Worm (Caenorhabditis elegans) whole organism, L2 larva: ENCODE data around the gene eri-12.

Experiments used
- C34F6.9 ChIP-seq: fragments of 150-350 bp; optimal IDR thresholded peaks from 2 replicates; lab custom pipeline; 2014; ENCODE audit warnings: missing biosample characterization, missing genetic modification characterization
- F13H6.1 ChIP-seq: sonication (generic microtip); optimal IDR thresholded peaks from 2 replicates; lab custom pipeline; 2016; ENCODE audit warnings: missing genetic modification characterization, missing compliant biosample characterization
- R02D3.7 ChIP-seq: fragments of 150-350 bp; optimal IDR thresholded peaks from 2 replicates; lab custom pipeline; 2014; ENCODE audit warnings: missing biosample characterization, missing genetic modification characterization
- alr-1 ChIP-seq: fragments of 150-350 bp; optimal IDR thresholded peaks from 2 replicates; lab custom pipeline; 2014; ENCODE audit warnings: missing biosample characterization, missing genetic modification characterization
- aly-2 ChIP-seq: fragments of 150-350 bp; optimal IDR thresholded peaks from 2 replicates; lab custom pipeline; 2014; ENCODE audit warnings: missing biosample characterization, missing genetic modification characterization
- ama-1 ChIP-seq: fragments of 150-350 bp; optimal IDR thresholded peaks from 2 replicates; lab custom pipeline; 2018; ENCODE audit warnings: inconsistent platforms
- ceh-16 ChIP-seq: fragments of 150-350 bp; optimal IDR thresholded peaks from 2 replicates; lab custom pipeline; 2014; ENCODE audit warnings: missing biosample characterization, missing genetic modification characterization
- ceh-82 ChIP-seq: fragments of 150-350 bp; optimal IDR thresholded peaks from 2 replicates; lab custom pipeline; 2014; ENCODE audit warnings: missing biosample characterization, missing genetic modification characterization
- crh-2 ChIP-seq: sonication (generic microtip); optimal IDR thresholded peaks from 2 replicates; lab custom pipeline; 2017; ENCODE audit warnings: missing biosample characterization, missing genetic modification characterization
- dmd-4 ChIP-seq: sonication (generic microtip); optimal IDR thresholded peaks from 2 replicates; lab custom pipeline; 2017; ENCODE audit warnings: missing biosample characterization, missing genetic modification characterization
- fos-1 ChIP-seq: fragments of 150-350 bp; optimal IDR thresholded peaks from 2 replicates; lab custom pipeline; 2014; ENCODE audit warnings: missing biosample characterization, missing genetic modification characterization
- gmeb-1 ChIP-seq: fragments of 150-350 bp; optimal IDR thresholded peaks from 2 replicates; lab custom pipeline; 2014; ENCODE audit warnings: missing biosample characterization, missing genetic modification characterization
- lin-13 ChIP-seq: fragments of 150-350 bp; optimal IDR thresholded peaks from 2 replicates; lab custom pipeline; 2014; ENCODE audit warnings: missing biosample characterization, missing genetic modification reagents, missing genetic modification characterization
- lsy-2 ChIP-seq, 2 experiments: fragments of 150-350 bp in 1 of 2; sonication (generic microtip) in 1 of 2; optimal IDR thresholded peaks; 2 replicates each; lab custom pipeline; 2014 to 2017; ENCODE audit warnings: missing biosample characterization in 2 of 2, missing genetic modification characterization in 2 of 2
- mbf-1 ChIP-seq: sonication (generic microtip); optimal IDR thresholded peaks from 2 replicates; lab custom pipeline; 2017; ENCODE audit warnings: missing biosample characterization, missing genetic modification characterization
- mdl-1 ChIP-seq, 2 experiments: fragments of 150-350 bp in 1 of 2; sonication (generic microtip) in 1 of 2; optimal IDR thresholded peaks; 2 replicates each; lab custom pipeline; 2017; ENCODE audit warnings: missing biosample characterization in 2 of 2, missing genetic modification characterization in 2 of 2
- nhr-10 ChIP-seq: sonication (generic microtip); optimal IDR thresholded peaks from 2 replicates; lab custom pipeline; 2017; ENCODE audit warnings: missing biosample characterization, missing genetic modification characterization
- nhr-11 ChIP-seq: fragments of 150-350 bp; optimal IDR thresholded peaks from 2 replicates; lab custom pipeline; 2014; ENCODE audit warnings: missing biosample characterization, missing genetic modification characterization
- nhr-12 ChIP-seq: fragments of 150-350 bp; optimal IDR thresholded peaks from 2 replicates; lab custom pipeline; 2014; ENCODE audit warnings: missing biosample characterization, missing genetic modification characterization
- nhr-129 ChIP-seq: fragments of 150-350 bp; optimal IDR thresholded peaks from 2 replicates; lab custom pipeline; 2014; ENCODE audit warnings: missing biosample characterization, missing genetic modification characterization
- nhr-25 ChIP-seq: fragments of 150-350 bp; sonication (generic microtip); optimal IDR thresholded peaks from 3 replicates; lab custom pipeline; 2014; ENCODE audit warnings: missing biosample characterization, missing genetic modification characterization
- sem-4 ChIP-seq: fragments of 150-350 bp; optimal IDR thresholded peaks from 2 replicates; lab custom pipeline; 2014; ENCODE audit warnings: missing biosample characterization, missing genetic modification reagents, missing genetic modification characterization
- sma-3 ChIP-seq: sonication (generic microtip); optimal IDR thresholded peaks from 2 replicates; lab custom pipeline; 2016; ENCODE audit warnings: missing genetic modification reagents, missing genetic modification characterization, missing compliant biosample characterization
- snpc-4 ChIP-seq: fragments of 150-350 bp; optimal IDR thresholded peaks from 2 replicates; lab custom pipeline; 2014; ENCODE audit warnings: missing biosample characterization, missing genetic modification characterization
- unc-39 ChIP-seq: fragments of 150-350 bp; optimal IDR thresholded peaks from 2 replicates; lab custom pipeline; 2014; ENCODE audit warnings: missing biosample characterization, missing genetic modification characterization
- unc-55 ChIP-seq: fragments of 150-350 bp; sonication (generic microtip); optimal IDR thresholded peaks from 3 replicates; lab custom pipeline; 2014; ENCODE audit warnings: missing biosample characterization, missing genetic modification reagents, missing genetic modification characterization
- unc-62 ChIP-seq: fragments of 150-350 bp; optimal IDR thresholded peaks from 2 replicates; lab custom pipeline; 2014; ENCODE audit warnings: missing biosample characterization, missing genetic modification reagents, missing genetic modification characterization
- ztf-11 ChIP-seq: sonication (generic microtip); optimal IDR thresholded peaks from 2 replicates; lab custom pipeline; 2017; ENCODE audit warnings: missing biosample characterization, missing genetic modification characterization

eri-12 gene

DNA sequence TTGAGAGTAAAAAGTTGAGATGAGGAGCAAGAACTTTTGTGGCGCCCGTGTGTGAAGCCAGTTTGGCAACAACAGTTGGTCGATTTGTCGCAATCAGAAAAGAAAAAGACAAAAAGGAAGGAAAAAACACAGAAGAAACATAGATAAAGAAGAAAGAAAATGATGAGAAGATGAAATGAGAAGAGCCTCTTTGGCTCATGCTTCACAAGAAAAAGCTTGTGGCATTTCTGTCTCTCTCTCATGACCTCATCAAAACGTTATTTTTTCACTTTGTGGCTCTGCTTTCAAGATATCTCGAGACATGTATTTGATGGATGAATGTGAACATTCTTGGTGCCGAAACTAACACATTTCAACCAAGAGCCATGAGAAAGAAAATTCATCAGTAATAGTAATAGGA is 43.6 kb upstream of the eri-12 start:
- TF ChIP-seq nhr-129 (tag; lab: Kevin White, UChicago) (peak; percentile 94), unc-39 (tag; lab: Kevin White, UChicago) (no peak), C34F6.9 (peak; percentile 35), lsy-2 (tag; optimal IDR thresholded peaks at IDR 0.05; lab: Kevin White, UChicago) (peak in 1 of 2 experiments; percentile 23), F13H6.1 (tag; lab: Kevin White, UChicago) (peak; percentile 63), ama-1 (lab: Kevin White, UChicago) (no peak), fos-1 (tag; lab: Kevin White, UChicago) (no peak)

ce11 chrIV:12114498-12114897 is 42.1 kb upstream of the eri-12 start:
- TF ChIP-seq mdl-1 (tag; optimal IDR thresholded peaks at IDR 0.05; lab: Kevin White, UChicago) (peak in 1 of 2 experiments; percentile 23), ztf-11 (tag; lab: Kevin White, UChicago) (no peak), nhr-129 (tag; lab: Kevin White, UChicago) (peak; percentile 82), sem-4 (tag; lab: Kevin White, UChicago) (peak; percentile 60), unc-55 (no peak), C34F6.9 (peak; percentile 39), aly-2 (tag; lab: Kevin White, UChicago) (no peak), lsy-2 (tag; optimal IDR thresholded peaks at IDR 0.05; lab: Kevin White, UChicago) (peak in 1 of 2 experiments; percentile 14), gmeb-1 (no peak)

DNA sequence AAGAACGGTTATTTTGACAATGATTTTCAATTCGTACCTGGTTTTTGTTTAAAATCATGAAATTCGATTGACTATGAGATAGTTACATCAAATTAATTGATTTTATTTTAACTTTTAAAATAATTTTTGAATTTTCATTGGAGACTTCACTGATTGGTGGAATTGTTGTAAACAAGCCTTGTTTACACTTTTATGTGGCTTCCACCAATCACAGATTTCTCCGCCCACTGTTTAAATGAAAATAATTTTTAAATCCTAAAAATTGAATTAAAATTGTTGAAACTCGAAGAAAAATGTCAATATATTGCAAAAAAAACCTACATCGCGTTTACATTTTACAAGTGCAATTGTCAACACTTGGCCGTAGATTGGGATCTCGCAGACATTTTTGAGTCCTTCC is 36.1 kb upstream of the eri-12 start:
- TF ChIP-seq aly-2 (tag; lab: Kevin White, UChicago) (no peak), unc-62 (no peak), mbf-1 (tag; lab: Kevin White, UChicago) (no peak), ceh-82 (tag; lab: Kevin White, UChicago) (no peak)
- TF ChIP-seq, all 48 proteins: peak for 0

DNA sequence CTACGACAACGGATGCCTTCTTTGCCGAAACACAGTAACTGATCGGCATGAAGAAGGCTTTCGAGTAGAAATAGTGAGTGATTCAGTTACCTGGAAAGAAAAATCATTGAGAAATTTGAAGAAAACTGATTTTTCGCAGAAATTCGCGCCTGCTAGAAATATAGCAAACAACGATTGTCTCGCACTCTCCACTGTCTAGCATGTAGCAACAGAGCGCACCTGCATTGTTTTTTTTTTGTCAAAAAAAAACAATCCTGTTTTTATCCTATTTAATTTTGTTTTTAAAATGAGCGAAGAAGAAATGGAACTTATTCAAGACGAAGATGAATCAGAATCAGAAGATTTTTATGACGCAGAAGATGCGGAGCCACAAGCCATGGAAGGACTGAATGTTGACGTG is 35.6 kb upstream of the eri-12 start, which contains the start of the genes ddb-1 and M18.6:
ddb-1 (minus strand) TSS at position 90 of the 400 bp plus-strand sequence.
M18.6 (plus strand) TSS at position 235 of the 400 bp plus-strand sequence.
- no peak for TF ChIP-seq sem-4 (tag; lab: Kevin White, UChicago)
- peak; percentile 71 for TF ChIP-seq C34F6.9
- peak; percentile 68 for TF ChIP-seq unc-55
- peak in 1 of 2 experiments; percentile 55 for TF ChIP-seq lsy-2 (tag; optimal IDR thresholded peaks at IDR 0.05; lab: Kevin White, UChicago)
- TF ChIP-seq nhr-10 = no peak
- peak; percentile 76 for TF ChIP-seq nhr-129 (tag; lab: Kevin White, UChicago)

DNA sequence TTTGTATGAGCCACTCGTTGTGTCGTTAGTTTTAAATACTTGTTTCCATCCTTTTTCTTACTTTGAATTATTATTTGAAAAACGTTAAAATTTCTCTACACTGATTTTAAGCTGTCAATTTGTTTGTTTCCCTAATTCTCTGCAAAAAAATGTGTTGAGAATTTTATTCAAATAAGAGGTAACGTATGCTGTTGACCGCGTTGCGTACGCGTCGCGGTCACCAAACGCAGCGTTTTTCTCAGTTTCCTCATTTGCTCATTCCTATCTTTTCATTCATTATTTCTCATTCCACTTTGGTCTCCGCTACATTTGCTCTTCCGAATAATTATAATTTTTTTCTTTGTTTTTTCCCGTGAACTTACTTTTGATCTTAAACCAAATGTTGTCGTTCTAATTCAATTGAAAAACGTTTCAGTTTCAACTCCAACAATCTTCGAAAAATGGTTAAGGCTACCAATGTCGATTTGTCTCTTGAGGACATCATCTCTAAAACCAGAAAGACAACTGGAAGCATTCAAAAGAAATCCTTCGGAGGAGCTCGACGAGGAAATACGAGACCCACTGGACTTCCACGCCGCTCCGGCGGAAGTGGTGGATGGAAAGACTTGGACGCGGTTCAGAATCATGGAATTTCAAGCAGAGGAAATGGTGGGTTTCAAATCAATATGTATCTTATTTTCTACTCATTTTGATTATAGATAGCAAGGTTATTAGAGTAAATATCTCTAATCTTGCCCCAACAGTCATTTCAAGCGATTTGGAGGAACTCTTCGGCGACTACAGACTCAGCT is 33.6 kb upstream of the eri-12 start, which contains the start of gene aly-3:
aly-3 (plus strand) TSS at position 409 of the 791 bp plus-strand sequence.
- TF ChIP-seq unc-39 (tag; lab: Kevin White, UChicago) (no peak), unc-55 (peak; percentile 49), nhr-129 (tag; lab: Kevin White, UChicago) (peak; percentile 33), C34F6.9 (peak; percentile 61), fos-1 (tag; lab: Kevin White, UChicago) (peak; percentile 8), lsy-2 (tag; optimal IDR thresholded peaks at IDR 0.05; lab: Kevin White, UChicago) (peak in 1 of 2 experiments; percentile 32), lin-13 (GFP tag; lab: Kevin White, UChicago) (no peak)

DNA sequence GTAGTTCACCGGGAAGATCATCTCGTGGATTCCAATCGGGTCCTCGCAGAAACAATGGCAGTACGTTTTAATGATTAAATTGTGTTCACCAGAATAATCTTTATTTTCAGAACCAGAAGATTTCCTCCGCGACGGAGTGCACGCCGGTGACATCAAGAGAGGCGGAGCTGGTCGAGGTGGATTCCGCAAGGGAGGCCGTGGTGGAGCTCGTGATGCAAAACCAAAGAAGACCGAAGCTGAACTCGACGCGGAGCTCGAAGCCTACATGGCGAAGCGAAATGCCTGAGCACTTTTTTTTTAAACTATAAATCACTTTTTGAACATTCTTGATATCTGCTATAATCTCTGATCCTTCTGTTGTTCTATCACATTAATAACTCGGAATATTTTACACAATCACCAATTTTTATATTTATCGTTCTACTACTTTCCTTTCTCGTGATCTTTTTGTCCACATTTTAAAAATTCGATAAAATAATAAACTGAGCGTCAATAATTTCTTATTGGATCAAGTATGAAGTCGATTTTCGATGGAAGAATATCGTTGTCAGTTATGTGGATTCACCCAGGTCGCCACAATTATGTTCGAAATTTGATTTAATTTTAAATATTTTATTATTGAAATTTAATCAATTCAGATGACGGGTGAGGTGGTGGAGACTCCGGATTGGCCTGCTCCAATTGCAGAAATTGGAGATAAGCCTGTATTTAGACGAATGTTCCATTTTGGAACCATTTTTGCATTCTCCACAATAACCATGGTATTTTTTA is 32.1 kb upstream of the eri-12 start, which contains the start of gene dhhc-6:
dhhc-6 (plus strand) TSS at position 639 of the 771 bp plus-strand sequence.
- TF ChIP-seq unc-55 = no peak
- TF ChIP-seq mbf-1 (tag; lab: Kevin White, UChicago) = no peak
- TF ChIP-seq nhr-12 = no peak
- TF ChIP-seq sem-4 (tag; lab: Kevin White, UChicago) = no peak
- TF ChIP-seq alr-1 (tag; lab: Kevin White, UChicago) = no peak
- no peak for TF ChIP-seq nhr-25 (tag; lab: Kevin White, UChicago)
- no peak for TF ChIP-seq sma-3 (GFP tag; lab: Kevin White, UChicago)
- TF ChIP-seq ceh-16 = no peak
- TF ChIP-seq nhr-11 = no peak
- TF ChIP-seq crh-2 = no peak
- TF ChIP-seq snpc-4 = no peak
- no peak for TF ChIP-seq lin-13 (GFP tag; lab: Kevin White, UChicago)
- no peak for TF ChIP-seq R02D3.7 (tag; lab: Kevin White, UChicago)
- TF ChIP-seq dmd-4 (tag; lab: Kevin White, UChicago) = no peak
